Worm (Caenorhabditis elegans) whole organism, L4 larva: ENCODE measurements around the gene sup-26.
A peak's percentile ranks its signal among the peaks of the same experiment; 100 is the strongest.

ENCODE experiments used
- F26F4.8 ChIP-seq: fragments of 200-800 bp; sonication (Bioruptor generic); conservative IDR thresholded peaks from 2 replicates; pipeline ENCODE4 v1.3.6; 2022; ENCODE audit warnings: missing genetic modification characterization, missing compliant biosample characterization
- Y105C5A.15 ChIP-seq: fragments of 200-800 bp; sonication (Bioruptor generic); IDR thresholded peaks from 2 replicates; pipeline ENCODE4 v1.3.6; 2022; ENCODE audit warnings: missing genetic modification characterization, missing compliant biosample characterization
- aly-2 ChIP-seq: sonication (generic microtip); optimal IDR thresholded peaks from 2 replicates; lab custom pipeline; 2018; ENCODE audit warnings: missing biosample characterization, missing genetic modification characterization
- ceh-62 ChIP-seq: sonication (generic microtip); optimal IDR thresholded peaks from 2 replicates; lab custom pipeline; 2017; ENCODE audit warnings: missing biosample characterization, missing genetic modification characterization
- ces-1 ChIP-seq: fragments of 150-350 bp; sonication (generic microtip); optimal IDR thresholded peaks from 4 replicates; lab custom pipeline; 2014; ENCODE audit warnings: missing biosample characterization, missing genetic modification reagents, missing genetic modification characterization
- egl-27 ChIP-seq: sonication (generic microtip); optimal IDR thresholded peaks from 3 replicates; lab custom pipeline; 2017; ENCODE audit warnings: missing biosample characterization, missing genetic modification reagents, missing genetic modification characterization
- fos-1 ChIP-seq: fragments of 150-350 bp; optimal IDR thresholded peaks from 2 replicates; lab custom pipeline; 2014; ENCODE audit warnings: missing biosample characterization, missing genetic modification characterization
- lin-39 ChIP-seq: fragments of 150-350 bp; optimal IDR thresholded peaks from 2 replicates; lab custom pipeline; 2014; ENCODE audit warnings: missing biosample characterization, missing genetic modification reagents, missing genetic modification characterization
- mdt-29 ChIP-seq: fragments of 200-800 bp; sonication (Bioruptor generic); IDR thresholded peaks from 2 replicates; pipeline ENCODE4 v1.3.6; 2022; ENCODE audit warnings: missing genetic modification reagents, missing genetic modification characterization, missing compliant biosample characterization
- pha-4 ChIP-seq, 2 experiments: fragments of 150-350 bp in 1 of 2; fragments of 200-800 bp in 1 of 2; sonication (Bioruptor generic) in 1 of 2; IDR thresholded peaks in 1 of 2; optimal IDR thresholded peaks in 1 of 2; 2 replicates each; pipeline versions ENCODE4 v1.3.6 to Lab custom; 2014 to 2022; ENCODE audit warnings: missing genetic modification characterization in 2 of 2, missing genetic modification reagents in 2 of 2, missing biosample characterization in 1 of 2, missing compliant biosample characterization in 1 of 2
- rbr-2 ChIP-seq: sonication (generic microtip); optimal IDR thresholded peaks from 2 replicates; lab custom pipeline; 2016; ENCODE audit warnings: missing genotype, missing genetic modification characterization, missing compliant biosample characterization
- snpc-4 ChIP-seq: fragments of 150-350 bp; optimal IDR thresholded peaks from 2 replicates; lab custom pipeline; 2014; ENCODE audit warnings: missing biosample characterization, missing genetic modification characterization
- unc-39 ChIP-seq: sonication (generic microtip); optimal IDR thresholded peaks from 2 replicates; lab custom pipeline; 2017; ENCODE audit warnings: missing biosample characterization, missing genetic modification characterization
- unc-62 ChIP-seq, 3 experiments: fragments of 150-350 bp in 1 of 3; sonication (generic microtip); optimal IDR thresholded peaks in 2 of 3; peaks in 1 of 3; 1 replicate in 1 of 3; 2 replicates in 2 of 3; lab custom pipeline; 2014 to 2017; ENCODE audit warnings: missing biosample characterization in 3 of 3, missing genetic modification characterization in 3 of 3, missing genetic modification reagents in 3 of 3, missing genotype in 1 of 3

DNA sequence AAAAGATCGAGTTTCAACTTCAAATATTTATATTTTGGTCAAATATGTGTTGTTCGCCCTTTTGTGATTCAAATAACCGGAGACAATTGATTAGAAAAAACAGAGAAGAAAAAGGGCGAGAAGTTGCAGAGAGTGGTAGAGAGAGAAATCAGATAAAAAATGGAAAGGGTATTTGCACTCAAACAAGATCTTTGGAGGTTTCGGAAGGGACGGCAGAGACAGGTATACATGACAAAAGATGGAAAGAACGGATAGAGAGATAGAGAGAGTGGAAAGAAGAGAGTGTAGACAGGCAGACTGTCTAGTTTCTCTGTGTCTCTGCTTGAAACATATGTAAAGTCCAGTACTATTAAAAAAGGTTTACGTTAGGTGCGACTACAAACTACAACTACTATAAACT lies 43.8 kb downstream of the sup-26 start:
- TF ChIP-seq lin-39 (tag; lab: Kevin White, UChicago): no peak
- TF ChIP-seq ceh-62 (tag; lab: Kevin White, UChicago): no peak
- no peak for TF ChIP-seq egl-27 (tag; lab: Kevin White, UChicago)
- TF ChIP-seq rbr-2 (tag; lab: Kevin White, UChicago): no peak
- peak in 1 of 2 experiments; percentile 62 for TF ChIP-seq unc-62 (GFP tag; optimal IDR thresholded peaks at IDR 0.05 in 1 of 2; lab: Kevin White, UChicago)
- no peak for TF ChIP-seq unc-62 (tag; optimal IDR thresholded peaks at IDR 0.05; lab: Kevin White, UChicago)
- no peak for TF ChIP-seq fos-1 (tag; lab: Kevin White, UChicago)
- TF ChIP-seq Y105C5A.15 (GFP tag; lab: Robert Waterston, UW): no peak
- TF ChIP-seq pha-4 (GFP tag; IDR thresholded peaks at IDR 0.05; lab: Robert Waterston, UW): no peak
- no peak for TF ChIP-seq pha-4 (tag; optimal IDR thresholded peaks at IDR 0.05; lab: Kevin White, UChicago)
- no peak for TF ChIP-seq unc-39
- TF ChIP-seq mdt-29 (GFP tag; lab: Robert Waterston, UW): no peak
- no peak for TF ChIP-seq F26F4.8 (GFP tag; lab: Robert Waterston, UW)
- TF ChIP-seq ces-1: no peak
- TF ChIP-seq snpc-4 (tag; lab: Kevin White, UChicago): no peak
- no peak for TF ChIP-seq aly-2 (tag; lab: Kevin White, UChicago)
